Worm (Caenorhabditis elegans) whole organism, L4/young adult: ENCODE data around the gene C48B4.6.

Experiments
- W03F9.2 ChIP-seq: fragments of 150-350 bp; optimal IDR thresholded peaks from 2 replicates; lab custom pipeline; 2014; ENCODE audit warnings: missing biosample characterization, missing genetic modification characterization
- dao-5 ChIP-seq: sonication (generic microtip); optimal IDR thresholded peaks from 2 replicates; lab custom pipeline; 2016; ENCODE audit warnings: missing genotype, missing genetic modification characterization, moderate library complexity, missing compliant biosample characterization
- him-1 ChIP-seq: sonication (generic microtip); optimal IDR thresholded peaks from 2 replicates; lab custom pipeline; 2016; ENCODE audit warnings: missing genotype, missing genetic modification reagents, missing genetic modification characterization, missing compliant biosample characterization

Gene C48B4.6

DNA sequence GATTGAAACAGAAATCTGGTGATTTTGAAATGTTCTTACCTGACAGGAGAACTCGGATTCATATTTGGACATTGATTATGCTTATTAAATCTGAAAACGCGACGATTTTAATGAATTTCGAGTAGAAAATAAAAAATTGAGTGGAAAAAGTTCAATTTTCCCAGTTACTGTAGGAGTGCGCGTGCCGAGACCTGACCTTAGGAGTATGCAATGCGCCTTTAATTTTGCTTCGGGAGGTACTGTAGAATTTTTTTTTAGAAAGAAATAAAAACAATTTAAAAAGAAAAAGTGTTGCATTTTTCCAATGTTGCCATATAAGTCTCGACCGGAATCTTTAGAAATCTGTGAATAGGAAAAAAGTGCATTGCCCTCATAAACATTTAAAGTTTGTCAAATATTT, 7.6 kb upstream of the C48B4.6 start, which contains the start of gene C48B4.11:
Gene C48B4.11 (minus strand): TSS at position 143 of the 400 bp plus-strand sequence.
- TF ChIP-seq W03F9.2 (tag; lab: Kevin White, UChicago) (no peak), dao-5 (tag; lab: Kevin White, UChicago) (no peak), him-1 (tag; lab: Kevin White, UChicago) (no peak)

ce11 chrIII:9564410-9564809, 6.0 kb upstream of the C48B4.6 start, which contains the start of gene C48B4.10:
Gene C48B4.10, minus strand, starts transcription at chrIII:9564510.
- TF ChIP-seq W03F9.2 (tag; lab: Kevin White, UChicago) (no peak), him-1 (tag; lab: Kevin White, UChicago) (no peak), dao-5 (tag; lab: Kevin White, UChicago) (no peak)

ce11 chrIII:9563235-9563634, 4.9 kb upstream of the C48B4.6 start, which contains the start of gene C48B4.9:
Gene C48B4.9, minus strand, starts transcription at chrIII:9563335.
- no peak for TF ChIP-seq W03F9.2 (tag; lab: Kevin White, UChicago)
- no peak for TF ChIP-seq dao-5 (tag; lab: Kevin White, UChicago)
- TF ChIP-seq him-1 (tag; lab: Kevin White, UChicago), result no peak

DNA sequence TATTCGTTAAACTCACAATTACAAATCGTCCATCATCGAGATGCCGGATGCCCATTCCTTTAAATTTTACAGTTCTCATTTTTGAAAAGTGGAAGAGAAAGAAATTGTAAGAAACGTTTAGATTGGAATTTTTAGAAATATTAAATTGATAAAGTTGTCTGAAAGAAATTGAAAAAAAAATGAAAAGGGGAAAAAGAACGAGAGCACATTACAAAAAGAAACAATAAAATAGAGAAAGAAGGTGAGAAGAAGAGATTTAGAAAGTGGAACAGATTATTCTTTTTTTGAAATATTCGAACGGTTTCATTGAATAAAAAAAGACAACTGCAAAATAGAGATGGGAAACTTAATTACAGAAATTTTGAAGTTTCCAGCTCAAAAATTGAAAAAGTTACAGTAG, 2.8 kb upstream of the C48B4.6 start, which contains the start of gene C48B4.8:
Gene C48B4.8 (minus strand): TSS at position 101 of the 400 bp plus-strand sequence.
- TF ChIP-seq him-1 (tag; lab: Kevin White, UChicago), result no peak
- TF ChIP-seq W03F9.2 (tag; lab: Kevin White, UChicago), result no peak
- no peak for TF ChIP-seq dao-5 (tag; lab: Kevin White, UChicago)

DNA sequence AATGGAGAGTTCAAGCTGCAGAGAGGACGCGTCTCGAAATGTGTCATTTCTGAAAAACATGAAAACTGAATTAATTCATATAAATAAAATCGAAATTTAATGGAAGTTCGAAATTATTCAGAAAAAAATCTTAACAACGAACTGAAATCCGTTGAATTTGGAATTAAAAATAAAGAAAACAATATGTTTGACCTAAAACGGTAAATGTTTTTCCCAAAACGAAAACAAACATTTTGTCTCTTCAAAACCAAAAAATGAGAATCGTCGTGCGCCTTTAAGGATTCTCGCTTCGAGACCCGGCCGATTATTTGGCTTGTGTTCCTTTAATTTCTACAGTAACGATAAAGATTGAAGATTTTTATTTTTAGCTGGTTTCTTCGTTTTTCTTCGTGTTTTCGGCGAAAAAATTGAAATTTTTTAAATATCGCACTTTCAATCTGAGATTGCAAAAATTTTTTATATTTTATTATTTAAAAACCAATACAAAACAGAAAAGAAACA, 1.1 kb upstream of the C48B4.6 start, which contains the start of gene C48B4.7:
Gene C48B4.7 (minus strand): TSS at position 51 of the 501 bp plus-strand sequence.
- TF ChIP-seq him-1 (tag; lab: Kevin White, UChicago) (no peak), W03F9.2 (tag; lab: Kevin White, UChicago) (peak; percentile 15), dao-5 (tag; lab: Kevin White, UChicago) (no peak)

- no peak for TF ChIP-seq W03F9.2 (tag; lab: Kevin White, UChicago)
- no peak for TF ChIP-seq him-1 (tag; lab: Kevin White, UChicago)
- no peak for TF ChIP-seq dao-5 (tag; lab: Kevin White, UChicago)
Observed at ce11 chrIII:9556300-9556699, 2.1 kb downstream of the C48B4.6 start, which contains the start of gene ZK1098.11. Gene ZK1098.11, plus strand, starts transcription at chrIII:9556600.

DNA sequence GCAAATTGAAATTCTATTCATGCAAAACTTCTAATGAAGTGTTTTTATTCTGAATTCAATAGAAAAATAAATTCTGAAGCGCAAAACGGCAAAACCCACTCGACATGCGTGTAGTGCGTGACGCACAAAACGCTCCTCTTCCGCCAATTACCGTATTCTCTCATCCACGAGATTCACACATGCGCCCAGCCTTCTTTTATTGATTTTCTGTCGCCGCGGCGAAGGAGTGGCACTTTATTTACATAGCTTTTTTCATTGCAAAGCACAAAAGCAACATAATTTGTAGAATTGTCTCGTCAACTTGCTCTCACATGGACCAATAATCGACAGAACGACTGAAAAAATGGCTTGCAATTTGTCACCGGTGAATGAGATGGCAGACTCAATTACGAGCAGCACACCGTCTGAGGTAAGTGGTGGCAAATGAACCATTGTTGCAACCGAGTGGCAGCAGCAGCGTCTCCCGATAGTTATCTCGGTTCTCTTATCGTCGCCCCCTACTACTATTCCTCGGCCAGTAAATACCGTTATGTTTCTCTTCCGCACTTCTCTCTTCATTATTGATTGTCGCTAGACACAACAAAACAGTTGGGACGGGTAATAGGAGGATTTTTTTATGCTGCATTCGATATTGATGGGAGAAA, 12.2 kb downstream of the C48B4.6 start, which contains the start of gene unc-16:
Gene unc-16 (plus strand): TSS at position 243 of the 644 bp plus-strand sequence.
- peak; percentile 84 for TF ChIP-seq W03F9.2 (tag; lab: Kevin White, UChicago)
- TF ChIP-seq dao-5 (tag; lab: Kevin White, UChicago), result no peak
- TF ChIP-seq him-1 (tag; lab: Kevin White, UChicago), result peak; percentile 55

- TF ChIP-seq him-1 (tag; lab: Kevin White, UChicago) (no peak), dao-5 (tag; lab: Kevin White, UChicago) (no peak), W03F9.2 (tag; lab: Kevin White, UChicago) (no peak)
Observed at ce11 chrIII:9544820-9545219, 13.5 kb downstream of the C48B4.6 start, which contains the start of gene ZK1098.12. Gene ZK1098.12, plus strand, starts transcription at chrIII:9545120.

DNA sequence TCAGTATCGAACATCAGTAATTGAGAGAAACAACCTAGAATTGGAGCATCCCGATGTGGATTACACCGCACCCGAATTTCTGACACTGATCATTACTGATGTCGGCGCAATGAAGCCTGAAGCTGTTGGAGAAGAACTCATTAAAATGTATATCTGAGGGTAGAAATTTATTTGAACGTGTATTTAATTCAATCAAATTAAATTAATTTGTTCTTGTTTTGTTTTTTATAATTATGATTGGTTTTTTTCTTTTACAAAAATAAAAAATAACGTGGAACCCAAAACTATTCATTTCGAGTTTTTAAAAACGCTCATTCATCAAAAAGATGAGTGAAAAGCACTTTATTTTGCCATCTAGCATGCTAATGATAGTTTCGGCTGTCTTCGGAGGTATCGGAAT, 14.2 kb downstream of the C48B4.6 start, which contains the start of gene ZK1098.9:
Gene ZK1098.9 (plus strand): TSS at position 301 of the 400 bp plus-strand sequence.
- no peak for TF ChIP-seq dao-5 (tag; lab: Kevin White, UChicago)
- TF ChIP-seq him-1 (tag; lab: Kevin White, UChicago), result no peak
- no peak for TF ChIP-seq W03F9.2 (tag; lab: Kevin White, UChicago)

DNA sequence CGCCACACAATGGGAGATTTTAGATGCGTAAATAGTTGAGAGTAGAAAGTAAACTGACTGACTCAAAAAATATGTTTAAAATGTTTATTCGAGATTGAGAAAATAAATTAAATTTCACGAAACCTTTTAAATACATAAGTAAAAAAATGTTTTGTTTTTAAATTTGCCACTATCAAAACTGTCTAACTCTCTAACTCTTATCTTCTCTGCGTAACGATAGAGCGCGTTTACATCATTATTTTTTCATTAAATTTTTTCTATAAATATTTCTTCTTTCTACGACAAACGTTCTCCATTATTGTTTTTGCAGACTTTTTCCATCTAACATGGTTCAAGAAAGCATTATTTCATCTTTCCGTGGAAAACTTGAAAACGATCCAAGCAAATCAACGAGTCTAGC, 15.5 kb downstream of the C48B4.6 start, which contains the start of gene eif-2Balpha:
Gene eif-2Balpha (plus strand): TSS at position 304 of the 400 bp plus-strand sequence.
- TF ChIP-seq him-1 (tag; lab: Kevin White, UChicago), result no peak
- peak; percentile 56 for TF ChIP-seq W03F9.2 (tag; lab: Kevin White, UChicago)
- no peak for TF ChIP-seq dao-5 (tag; lab: Kevin White, UChicago)

ce11 chrIII:9542280-9542679, 16.1 kb downstream of the C48B4.6 start, which contains the start of gene mut-7:
Gene mut-7, minus strand, starts transcription at chrIII:9542380.
- no peak for TF ChIP-seq W03F9.2 (tag; lab: Kevin White, UChicago)
- TF ChIP-seq dao-5 (tag; lab: Kevin White, UChicago), result no peak
- no peak for TF ChIP-seq him-1 (tag; lab: Kevin White, UChicago)

ce11 chrIII:9538655-9539155, 19.7 kb downstream of the C48B4.6 start, which contains the start of gene ZK1098.3:
Gene ZK1098.3, minus strand, starts transcription at chrIII:9538705.
- TF ChIP-seq him-1 (tag; lab: Kevin White, UChicago) (no peak), dao-5 (tag; lab: Kevin White, UChicago) (no peak), W03F9.2 (tag; lab: Kevin White, UChicago) (no peak)

- TF ChIP-seq W03F9.2 (tag; lab: Kevin White, UChicago) (peak; percentile 12), him-1 (tag; lab: Kevin White, UChicago) (no peak)
Observed at ce11 chrIII:9528824-9529223, 29.5 kb downstream of the C48B4.6 start, which contains the start of gene ZK1098.2. Gene ZK1098.2, plus strand, starts transcription at chrIII:9529159.
